Fruit fly (Drosophila melanogaster): ENCODE data around the gene nom.

- TF ChIP-seq cnc (optimal IDR thresholded peaks at IDR 0.05) (no peak), kay (GFP tag; ENCODE audit: borderline replicate concordance) (no peak)
Measured at dm6 chr3R:8711890-8712449, 11.0 kb upstream of the nom start.
